Worm (Caenorhabditis elegans): ENCODE results near the gene ZK1307.4.
A peak's percentile ranks its signal among the peaks of the same experiment; 100 is the strongest.

Gene ZK1307.4

ce11 chrII:9619995-9620535 is 31.5 kb downstream of the ZK1307.4 start:
- TF ChIP-seq Y56A3A.18 (GFP tag; IDR thresholded peaks at IDR 0.05), result 0 out of 2 replicates have a peak, but pooled peaks have one; percentile 28
- no peak for TF ChIP-seq F10E7.11 (tag; optimal IDR thresholded peaks at IDR 0.05)
- TF ChIP-seq F55B11.4 (tag; optimal IDR thresholded peaks at IDR 0.05; ENCODE audit: borderline replicate concordance, insufficient read depth), result no peak
- TF ChIP-seq zfh-2 (GFP tag; conservative IDR thresholded peaks at IDR 0.05), result peak; percentile 41; the same call in 1 of the 2 replicates
- no peak for TF ChIP-seq lir-1 (GFP tag; conservative IDR thresholded peaks at IDR 0.05)
- TF ChIP-seq mcd-1 (GFP tag; IDR thresholded peaks at IDR 0.05), result 0 out of 2 replicates have a peak, but pooled peaks have one; percentile 8
- peak; percentile 89 for TF ChIP-seq ama-1 (optimal IDR thresholded peaks at IDR 0.05)
- no peak for TF ChIP-seq ama-1 (GFP tag; optimal IDR thresholded peaks at IDR 0.05)
- no peak for TF ChIP-seq him-1 (tag; optimal IDR thresholded peaks at IDR 0.05)
- no peak for TF ChIP-seq madf-10 (tag; optimal IDR thresholded peaks at IDR 0.05)
- no peak for TF ChIP-seq lin-35 (GFP tag; optimal IDR thresholded peaks at IDR 0.05)

ce11 chrII:9619402-9619862 is 32.2 kb downstream of the ZK1307.4 start:
- peak; percentile 56; the same call in 1 of the 2 replicates for TF ChIP-seq egl-44 (GFP tag; IDR thresholded peaks at IDR 0.05)
- no peak for TF ChIP-seq pha-4 (tag; optimal IDR thresholded peaks at IDR 0.05)
- TF ChIP-seq cebp-1 (GFP tag; IDR thresholded peaks at IDR 0.05), result no peak
- TF ChIP-seq cebp-1 (tag; optimal IDR thresholded peaks at IDR 0.05), result peak; percentile 44
- TF ChIP-seq atf-7 (tag; optimal IDR thresholded peaks at IDR 0.05), result peak; percentile 47
- TF ChIP-seq nhr-90 (tag; optimal IDR thresholded peaks at IDR 0.05), result peak; percentile 50
- TF ChIP-seq F22D6.2 (tag; optimal IDR thresholded peaks at IDR 0.05), result peak; percentile 5
- TF ChIP-seq die-1 (tag; optimal IDR thresholded peaks at IDR 0.05), result peak; percentile 20
- no peak for TF ChIP-seq egl-18 (GFP tag; IDR thresholded peaks at IDR 0.05)
- peak; percentile 76 for TF ChIP-seq ztf-22 (GFP tag; optimal IDR thresholded peaks at IDR 0.05)
- TF ChIP-seq C06A6.2 (GFP tag; conservative IDR thresholded peaks at IDR 0.05), result 0 out of 2 replicates have a peak, but pooled peaks have one; percentile 11
- 0 out of 2 replicates have a peak, but pooled peaks have one; percentile 25 for TF ChIP-seq zfh-2 (GFP tag; conservative IDR thresholded peaks at IDR 0.05)
- TF ChIP-seq dox-1 (GFP tag; IDR thresholded peaks at IDR 0.05), result peak; percentile 49; the same call in 1 of the 2 replicates
- peak; percentile 43 for TF ChIP-seq F57C9.4 (tag; optimal IDR thresholded peaks at IDR 0.05)
- no peak for TF ChIP-seq snpc-4 (GFP tag; optimal IDR thresholded peaks at IDR 0.05)
- TF ChIP-seq snpc-4 (tag; optimal IDR thresholded peaks at IDR 0.05), result peak in 3 of 4 experiments; percentile 3 to 32 (median 6)
- TF ChIP-seq nhr-80 (tag; optimal IDR thresholded peaks at IDR 0.05), result peak; percentile 92
- peak; percentile 25 for TF ChIP-seq K12H6.12 (tag; optimal IDR thresholded peaks at IDR 0.05)
- peak; percentile 25 for TF ChIP-seq lin-54 (GFP tag; optimal IDR thresholded peaks at IDR 0.05)
- peak; percentile 41; the same call in 1 of the 2 replicates for TF ChIP-seq B0336.3 (GFP tag; IDR thresholded peaks at IDR 0.05)
- TF ChIP-seq attf-5 (GFP tag; optimal IDR thresholded peaks at IDR 0.05), result peak; percentile 50
- TF ChIP-seq Y53F4B.3 (GFP tag; IDR thresholded peaks at IDR 0.05), result no peak
- TF ChIP-seq Y56A3A.18 (GFP tag; IDR thresholded peaks at IDR 0.05), result 0 out of 2 replicates have a peak, but pooled peaks have one; percentile 36
- peak; percentile 56 for TF ChIP-seq somi-1 (GFP tag; optimal IDR thresholded peaks at IDR 0.05)
- TF ChIP-seq madf-10 (tag; optimal IDR thresholded peaks at IDR 0.05), result peak; percentile 15
- no peak for TF ChIP-seq madf-3 (GFP tag; IDR thresholded peaks at IDR 0.05)
- TF ChIP-seq mxl-1 (tag; optimal IDR thresholded peaks at IDR 0.05), result no peak
- TF ChIP-seq ama-1 (optimal IDR thresholded peaks at IDR 0.05), result peak; percentile 39
- TF ChIP-seq ama-1 (GFP tag; optimal IDR thresholded peaks at IDR 0.05), result no peak
- peak; percentile 80 to 94 for TF ChIP-seq let-607 (tag; optimal IDR thresholded peaks at IDR 0.05)
- no peak for TF ChIP-seq ztf-6 (GFP tag; IDR thresholded peaks at IDR 0.05)
- peak; percentile 27 for TF ChIP-seq ztf-26 (tag; optimal IDR thresholded peaks at IDR 0.05)
- peak; percentile 35; the same call in 1 of the 2 replicates for TF ChIP-seq mcd-1 (GFP tag; IDR thresholded peaks at IDR 0.05)
- peak; percentile 94 for TF ChIP-seq ets-4 (GFP tag; optimal IDR thresholded peaks at IDR 0.05)
- TF ChIP-seq zim-3 (tag; optimal IDR thresholded peaks at IDR 0.05), result peak; percentile 15
- no peak for TF ChIP-seq egrh-3 (GFP tag; IDR thresholded peaks at IDR 0.05)
- TF ChIP-seq K11D2.4 (GFP tag; IDR thresholded peaks at IDR 0.05), result peak; percentile 19; the same call in 1 of the 2 replicates

Data from whole organism, young adult.